Fruit fly (Drosophila melanogaster): ENCODE results near the gene Ssl2.

dm6 chr3R:29040526-29041195, 8.2 kb upstream of the Ssl2 start:
- TF ChIP-seq usp (GFP tag; optimal IDR thresholded peaks at IDR 0.05) (no peak), CG8478 (optimal IDR thresholded peaks at IDR 0.05) (no peak), psq (optimal IDR thresholded peaks at IDR 0.05) (no peak), pan (optimal IDR thresholded peaks at IDR 0.05) (no peak), Dll (optimal IDR thresholded peaks at IDR 0.05) (no peak)
